Fruit fly (Drosophila melanogaster) whole organism, adult: ENCODE measurements around the gene Rab40.

Experiments
- CG11617 ChIP-seq: fragments of 200-800 bp; sonication (Bioruptor generic); optimal IDR thresholded peaks from 2 replicates; lab custom pipeline; 2017; ENCODE audit warnings: mild to moderate bottlenecking, missing biosample characterization, missing genetic modification reagents, missing genetic modification characterization
- CG12768 ChIP-seq: fragments of 200-800 bp; sonication (Bioruptor generic); optimal IDR thresholded peaks from 2 replicates; lab custom pipeline; 2017; ENCODE audit warnings: missing biosample characterization, missing genetic modification characterization, mild to moderate bottlenecking, moderate library complexity, missing genetic modification reagents
- CG14711 ChIP-seq: fragments of 200-800 bp; sonication (Bioruptor generic); optimal IDR thresholded peaks from 2 replicates; lab custom pipeline; 2018; ENCODE audit warnings: missing biosample characterization, mild to moderate bottlenecking, missing genetic modification characterization, moderate library complexity
- CG1620 ChIP-seq: fragments of 200-800 bp; sonication (Bioruptor generic); optimal IDR thresholded peaks from 2 replicates; lab custom pipeline; 2016; ENCODE audit warnings: missing biosample characterization, missing genetic modification characterization
- CG33017 ChIP-seq: fragments of 200-800 bp; sonication (Bioruptor generic); optimal IDR thresholded peaks from 2 replicates; lab custom pipeline; 2018; ENCODE audit warnings: missing biosample characterization, mild to moderate bottlenecking, missing genetic modification characterization, moderate library complexity
- CG5204 ChIP-seq: fragments of 200-800 bp; sonication (Bioruptor generic); optimal IDR thresholded peaks from 2 replicates; lab custom pipeline; 2016; ENCODE audit warnings: missing biosample characterization, missing genetic modification characterization
- CG7045 ChIP-seq: fragments of 200-800 bp; sonication (Bioruptor generic); optimal IDR thresholded peaks from 2 replicates; lab custom pipeline; 2017; ENCODE audit warnings: missing biosample characterization, mild to moderate bottlenecking, missing genetic modification characterization
- CG7101 ChIP-seq: fragments of 200-800 bp; sonication (Bioruptor generic); optimal IDR thresholded peaks from 2 replicates; lab custom pipeline; 2018; ENCODE audit warnings: missing biosample characterization, mild to moderate bottlenecking, missing genetic modification characterization, moderate library complexity
- Clk ChIP-seq: fragments of 200-800 bp; sonication (Bioruptor generic); optimal IDR thresholded peaks from 2 replicates; lab custom pipeline; 2017; ENCODE audit warnings: missing biosample characterization, missing genetic modification characterization
- Crg-1 ChIP-seq: fragments of 200-800 bp; sonication (Bioruptor generic); optimal IDR thresholded peaks from 2 replicates; lab custom pipeline; 2016; ENCODE audit warnings: missing biosample characterization, missing genetic modification characterization
- Hr96 ChIP-seq: fragments of 200-800 bp; sonication (Bioruptor generic); optimal IDR thresholded peaks from 2 replicates; lab custom pipeline; 2016; ENCODE audit warnings: missing biosample characterization, missing genetic modification characterization
- Mnt ChIP-seq: fragments of 200-800 bp; sonication (Bioruptor generic); optimal IDR thresholded peaks from 2 replicates; lab custom pipeline; 2016; ENCODE audit warnings: missing biosample characterization, mild to moderate bottlenecking, missing genetic modification characterization
- bab1 ChIP-seq: fragments of 200-800 bp; sonication (Bioruptor generic); optimal IDR thresholded peaks from 3 replicates; lab custom pipeline; 2019; ENCODE audit warnings: missing biosample characterization, mild to moderate bottlenecking, missing genetic modification characterization, moderate library complexity
- cic ChIP-seq: fragments of 200-800 bp; sonication (Bioruptor generic); optimal IDR thresholded peaks from 2 replicates; lab custom pipeline; 2017; ENCODE audit warnings: missing biosample characterization, mild to moderate bottlenecking, missing genetic modification characterization, moderate library complexity
- cnc ChIP-seq, 2 experiments: fragments of >200 bp; optimal IDR thresholded peaks; 2 replicates each; lab custom pipeline; 2017
- kay ChIP-seq: fragments of 200-800 bp; sonication (Bioruptor generic); peaks from one replicate; lab custom pipeline; 2016; ENCODE audit warnings: missing biosample characterization, missing genetic modification characterization, borderline replicate concordance
- ovo ChIP-seq: fragments of 200-800 bp; sonication (Bioruptor generic); optimal IDR thresholded peaks from 2 replicates; lab custom pipeline; 2016; ENCODE audit warnings: missing biosample characterization, missing genetic modification characterization
- pad ChIP-seq: fragments of 200-800 bp; sonication (Bioruptor generic); optimal IDR thresholded peaks from 3 replicates; lab custom pipeline; 2017; ENCODE audit warnings: missing biosample characterization, missing genetic modification characterization, mild to moderate bottlenecking, moderate library complexity, missing genetic modification reagents
- tj ChIP-seq: fragments of 200-800 bp; sonication (Bioruptor generic); optimal IDR thresholded peaks from 3 replicates; lab custom pipeline; 2017; ENCODE audit warnings: missing biosample characterization, mild to moderate bottlenecking, missing genetic modification characterization, moderate library complexity
- toe ChIP-seq: fragments of 200-800 bp; sonication (Bioruptor generic); optimal IDR thresholded peaks from 2 replicates; lab custom pipeline; 2016; ENCODE audit warnings: missing biosample characterization, missing genetic modification characterization

The Rab40 gene

dm6 chrX:12496497-12496896, 33.6 kb upstream of the Rab40 start, which contains the start of gene Mks1:
Gene Mks1, minus strand, starts transcription at chrX:12496597.
- TF ChIP-seq CG14711 (tag; lab: Kevin White, UChicago) (peak; percentile 66), cnc (optimal IDR thresholded peaks at IDR 0.05; lab: Kevin White, UChicago) (no peak)

- TF ChIP-seq kay (no peak), tj (no peak), CG33017 (tag; lab: Kevin White, UChicago) (no peak), CG5204 (GFP tag; lab: Kevin White, UChicago) (no peak), CG7101 (tag; lab: Kevin White, UChicago) (no peak), toe (GFP tag; lab: Kevin White, UChicago) (no peak), Hr96 (GFP tag; lab: Kevin White, UChicago) (no peak)
Observed at dm6 chrX:12489991-12490390, 27.1 kb upstream of the Rab40 start, which contains the start of gene Lsp1alpha. Gene Lsp1alpha, plus strand, starts transcription at chrX:12490291.

dm6 chrX:12487485-12487884, 24.6 kb upstream of the Rab40 start:
- TF ChIP-seq CG11617 (GFP tag; lab: Kevin White, UChicago) (no peak), CG1620 (no peak), ovo (GFP tag; lab: Kevin White, UChicago) (no peak), cic (GFP tag; lab: Kevin White, UChicago) (no peak), CG33017 (tag; lab: Kevin White, UChicago) (no peak), bab1 (GFP tag; lab: Kevin White, UChicago) (no peak), CG7101 (tag; lab: Kevin White, UChicago) (no peak)

- TF ChIP-seq Clk (GFP tag; lab: Kevin White, UChicago) = no peak
- no peak for TF ChIP-seq CG1620
- no peak for TF ChIP-seq CG7101 (tag; lab: Kevin White, UChicago)
- TF ChIP-seq pad = no peak
Observed at dm6 chrX:12486294-12487020, 23.5 kb upstream of the Rab40 start, which contains the start of gene Cpr11A. Gene Cpr11A, plus strand, starts transcription at chrX:12486970.

- TF ChIP-seq bab1 (GFP tag; lab: Kevin White, UChicago) (no peak), CG12768 (no peak), CG7101 (tag; lab: Kevin White, UChicago) (no peak), CG1620 (no peak), CG5204 (GFP tag; lab: Kevin White, UChicago) (no peak), CG11617 (GFP tag; lab: Kevin White, UChicago) (no peak)
Observed at dm6 chrX:12480282-12480681, 17.4 kb upstream of the Rab40 start.

DNA sequence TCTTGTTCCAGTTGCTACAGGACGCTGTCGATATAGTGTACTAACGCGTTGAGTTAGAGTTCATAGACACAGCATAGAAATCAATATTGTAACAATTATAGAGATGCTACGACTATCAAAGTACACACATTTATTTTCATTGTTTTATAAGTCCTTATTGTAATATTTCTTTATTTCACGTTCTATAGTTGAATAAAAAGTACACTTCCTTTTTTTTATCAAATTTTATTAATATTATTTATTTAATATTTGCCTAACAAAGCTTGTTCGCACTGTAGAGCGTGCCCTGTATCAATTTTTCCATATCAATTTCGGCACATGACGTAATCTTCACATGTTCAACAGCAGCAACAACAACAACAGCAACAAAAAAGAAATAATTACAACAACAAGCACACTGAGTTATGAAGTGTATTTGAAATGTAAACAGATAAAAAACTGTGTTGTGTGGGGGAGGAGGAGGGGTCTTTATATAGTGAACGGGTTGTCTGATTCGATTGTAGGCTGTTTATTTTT, 11.1 kb upstream of the Rab40 start:
- TF ChIP-seq CG11617 (GFP tag; lab: Kevin White, UChicago) (peak; percentile 33), cic (GFP tag; lab: Kevin White, UChicago) (peak; percentile 10), Mnt (peak; percentile 34), cnc (optimal IDR thresholded peaks at IDR 0.05; lab: Kevin White, UChicago) (no peak), toe (GFP tag; lab: Kevin White, UChicago) (no peak), CG7101 (tag; lab: Kevin White, UChicago) (peak; percentile 60), Crg-1 (no peak), CG12768 (no peak), ovo (GFP tag; lab: Kevin White, UChicago) (peak; percentile 4), tj (peak; percentile 17), Hr96 (GFP tag; lab: Kevin White, UChicago) (no peak), CG14711 (tag; lab: Kevin White, UChicago) (peak; percentile 49), CG7045 (GFP tag; lab: Kevin White, UChicago) (peak; percentile 12), Clk (GFP tag; lab: Kevin White, UChicago) (no peak), CG33017 (tag; lab: Kevin White, UChicago) (peak; percentile 16)

- TF ChIP-seq ovo (GFP tag; lab: Kevin White, UChicago) = peak; percentile 85
- peak; percentile 78 for TF ChIP-seq cic (GFP tag; lab: Kevin White, UChicago)
- peak; percentile 97 for TF ChIP-seq CG11617 (GFP tag; lab: Kevin White, UChicago)
- peak; percentile 88 for TF ChIP-seq pad
- peak; percentile 82 for TF ChIP-seq Crg-1
- TF ChIP-seq CG7045 (GFP tag; lab: Kevin White, UChicago) = peak; percentile 93
- TF ChIP-seq cnc (optimal IDR thresholded peaks at IDR 0.05; lab: Kevin White, UChicago) = no peak
- peak; percentile 87 for TF ChIP-seq Clk (GFP tag; lab: Kevin White, UChicago)
- peak; percentile 87 for TF ChIP-seq tj
- TF ChIP-seq CG5204 (GFP tag; lab: Kevin White, UChicago) = peak; percentile 85
- peak; percentile 98 for TF ChIP-seq bab1 (GFP tag; lab: Kevin White, UChicago)
- TF ChIP-seq toe (GFP tag; lab: Kevin White, UChicago) = peak; percentile 79
- peak; percentile 96 for TF ChIP-seq CG33017 (tag; lab: Kevin White, UChicago)
- TF ChIP-seq CG12768 = peak; percentile 92
- TF ChIP-seq kay = peak; percentile 65
- peak; percentile 78 for TF ChIP-seq Hr96 (GFP tag; lab: Kevin White, UChicago)
- TF ChIP-seq Mnt = peak; percentile 86
- peak; percentile 95 for TF ChIP-seq CG14711 (tag; lab: Kevin White, UChicago)
- peak; percentile 98 for TF ChIP-seq CG7101 (tag; lab: Kevin White, UChicago)
- TF ChIP-seq CG1620 = peak; percentile 90
Observed at dm6 chrX:12472244-12472736, 9.4 kb upstream of the Rab40 start.
